Worm (Caenorhabditis elegans) whole organism, L1 larva: Measurements from ENCODE around the gene got-2.2.

ENCODE experiments used
- C16A3.4 ChIP-seq: fragments of 150-350 bp; optimal IDR thresholded peaks from 2 replicates; lab custom pipeline; 2014; ENCODE audit warnings: missing biosample characterization, missing genetic modification characterization
- Y116A8C.19 ChIP-seq: sonication (generic microtip); optimal IDR thresholded peaks from 2 replicates; lab custom pipeline; 2016; ENCODE audit warnings: missing compliant biosample characterization, missing genetic modification characterization, borderline replicate concordance
- aha-1 ChIP-seq: fragments of 150-350 bp; optimal IDR thresholded peaks from 2 replicates; lab custom pipeline; 2014; ENCODE audit warnings: missing biosample characterization, missing genetic modification characterization
- ama-1 ChIP-seq: fragments of 150-350 bp; optimal IDR thresholded peaks from 2 replicates; lab custom pipeline; 2014
- ceh-82 ChIP-seq, 3 experiments: fragments of 150-350 bp in 1 of 3; sonication (generic microtip) in 2 of 3; optimal IDR thresholded peaks; 2 replicates each; lab custom pipeline; 2014 to 2017; ENCODE audit warnings: missing biosample characterization in 3 of 3, missing genetic modification characterization in 3 of 3
- ceh-88 ChIP-seq: fragments of 200-800 bp; sonication (Bioruptor generic); IDR thresholded peaks from 2 replicates; pipeline ENCODE4 v1.3.6; 2022; ENCODE audit warnings: missing genetic modification characterization, missing compliant biosample characterization
- ces-1 ChIP-seq: fragments of 150-350 bp; optimal IDR thresholded peaks from 2 replicates; lab custom pipeline; 2014; ENCODE audit warnings: missing biosample characterization, missing genetic modification reagents, missing genetic modification characterization
- dpl-1 ChIP-seq, 3 experiments: fragments of 150-350 bp in 2 of 3; sonication (generic microtip) in 1 of 3; optimal IDR thresholded peaks; 2 replicates each; lab custom pipeline; 2014 to 2017; ENCODE audit warnings: missing biosample characterization in 3 of 3, missing genetic modification characterization in 3 of 3, missing genetic modification reagents in 3 of 3
- dsc-1 ChIP-seq: sonication (generic microtip); optimal IDR thresholded peaks from 2 replicates; lab custom pipeline; 2016; ENCODE audit warnings: mild to moderate bottlenecking, missing genetic modification characterization, missing compliant biosample characterization
- efl-1 ChIP-seq, 4 experiments: fragments of 150-350 bp; optimal IDR thresholded peaks in 3 of 4; peaks in 1 of 4; 1 replicate in 1 of 4; 2 replicates in 3 of 4; lab custom pipeline; 2014; ENCODE audit warnings: missing biosample characterization in 2 of 4, missing genetic modification characterization in 2 of 4, missing genetic modification reagents in 2 of 4
- elt-2 ChIP-seq: sonication (generic microtip); optimal IDR thresholded peaks from 2 replicates; lab custom pipeline; 2016; ENCODE audit warnings: missing genetic modification characterization, mild to moderate bottlenecking, inconsistent platforms, missing compliant biosample characterization, missing genetic modification reagents
- elt-3 ChIP-seq, 6 experiments: fragments of 150-350 bp in 1 of 6; sonication (generic microtip); optimal IDR thresholded peaks; 2 replicates each; lab custom pipeline; 2017 to 2018; ENCODE audit warnings: missing biosample characterization in 6 of 6, missing genetic modification characterization in 6 of 6, inconsistent platforms in 1 of 6
- fkh-8 ChIP-seq: sonication (generic microtip); optimal IDR thresholded peaks from 2 replicates; lab custom pipeline; 2016; ENCODE audit warnings: mild to moderate bottlenecking, missing genetic modification characterization, missing compliant biosample characterization
- fos-1 ChIP-seq: fragments of 150-350 bp; optimal IDR thresholded peaks from 2 replicates; lab custom pipeline; 2014; ENCODE audit warnings: missing biosample characterization, missing genetic modification characterization
- irx-1 ChIP-seq: sonication (generic microtip); optimal IDR thresholded peaks from 2 replicates; lab custom pipeline; 2016; ENCODE audit warnings: missing genetic modification characterization, missing compliant biosample characterization
- jun-1 ChIP-seq: fragments of 150-350 bp; optimal IDR thresholded peaks from 2 replicates; lab custom pipeline; 2014; ENCODE audit warnings: missing biosample characterization, missing genetic modification reagents, missing genetic modification characterization
- lin-15B ChIP-seq: fragments of 150-350 bp; sonication (generic microtip); optimal IDR thresholded peaks from 3 replicates; lab custom pipeline; 2014; ENCODE audit warnings: missing biosample characterization, missing genetic modification characterization
- lin-35 ChIP-seq, 2 experiments: fragments of 150-350 bp; optimal IDR thresholded peaks; 2 replicates each; lab custom pipeline; 2014; ENCODE audit warnings: missing biosample characterization in 2 of 2, missing genetic modification characterization in 2 of 2, missing genetic modification reagents in 2 of 2
- lir-3 ChIP-seq: sonication (generic microtip); optimal IDR thresholded peaks from 2 replicates; lab custom pipeline; 2016; ENCODE audit warnings: mild to moderate bottlenecking, missing genetic modification characterization, moderate library complexity, missing compliant biosample characterization; ENCODE audit not compliant: poor library complexity
- lsy-2 ChIP-seq, 2 experiments: fragments of 150-350 bp; optimal IDR thresholded peaks; 2 replicates each; lab custom pipeline; 2014; ENCODE audit warnings: missing biosample characterization in 2 of 2, missing genetic modification characterization in 2 of 2
- mab-9 ChIP-seq: fragments of 200-800 bp; sonication (Bioruptor generic); IDR thresholded peaks from 2 replicates; pipeline ENCODE4 v1.3.6; 2022; ENCODE audit warnings: missing genetic modification reagents, missing genetic modification characterization, missing compliant biosample characterization
- mdl-1 ChIP-seq, 2 experiments: fragments of 150-350 bp; optimal IDR thresholded peaks; 2 replicates each; lab custom pipeline; 2014 to 2017; ENCODE audit warnings: missing biosample characterization in 2 of 2, missing genetic modification characterization in 2 of 2, inconsistent platforms in 1 of 2
- mef-2 ChIP-seq: fragments of 150-350 bp; optimal IDR thresholded peaks from 2 replicates; lab custom pipeline; 2014; ENCODE audit warnings: missing biosample characterization, missing genetic modification characterization
- mep-1 ChIP-seq: fragments of 150-350 bp; optimal IDR thresholded peaks from 2 replicates; lab custom pipeline; 2014; ENCODE audit warnings: missing biosample characterization, missing genetic modification characterization
- nhr-19 ChIP-seq: fragments of 200-800 bp; sonication (Bioruptor generic); conservative IDR thresholded peaks from 2 replicates; pipeline ENCODE4 v1.3.6; 2022; ENCODE audit warnings: missing genetic modification characterization, missing compliant biosample characterization
- nhr-20 ChIP-seq: sonication (generic microtip); optimal IDR thresholded peaks from 2 replicates; lab custom pipeline; 2016; ENCODE audit warnings: mild to moderate bottlenecking, missing genetic modification characterization, missing compliant biosample characterization
- nhr-47 ChIP-seq: sonication (generic microtip); optimal IDR thresholded peaks from 2 replicates; lab custom pipeline; 2016; ENCODE audit warnings: mild to moderate bottlenecking, missing genetic modification characterization, moderate library complexity, missing compliant biosample characterization
- nhr-71 ChIP-seq: sonication (generic microtip); optimal IDR thresholded peaks from 2 replicates; lab custom pipeline; 2016; ENCODE audit warnings: mild to moderate bottlenecking, missing genetic modification characterization, moderate library complexity, missing compliant biosample characterization
- nhr-77 ChIP-seq: fragments of 150-350 bp; optimal IDR thresholded peaks from 2 replicates; lab custom pipeline; 2014; ENCODE audit warnings: missing biosample characterization, missing genetic modification characterization
- nhr-84 ChIP-seq: sonication (generic microtip); optimal IDR thresholded peaks from 2 replicates; lab custom pipeline; 2017; ENCODE audit warnings: missing biosample characterization, missing genetic modification characterization
- nhr-85 ChIP-seq: sonication (generic microtip); peaks from one replicate; lab custom pipeline; 2016; ENCODE audit warnings: missing genetic modification characterization, inconsistent platforms, missing compliant biosample characterization
- pag-3 ChIP-seq: sonication (generic microtip); optimal IDR thresholded peaks from 2 replicates; lab custom pipeline; 2017; ENCODE audit warnings: missing genetic modification characterization, mild to moderate bottlenecking, missing compliant biosample characterization, antibody characterized with exemption, borderline replicate concordance; ENCODE audit not compliant: insufficient read depth
- rnt-1 ChIP-seq: sonication (generic microtip); optimal IDR thresholded peaks from 2 replicates; lab custom pipeline; 2016; ENCODE audit warnings: mild to moderate bottlenecking, missing genetic modification characterization, moderate library complexity, missing compliant biosample characterization
- skn-1 ChIP-seq: fragments of 150-350 bp; optimal IDR thresholded peaks from 2 replicates; lab custom pipeline; 2014; ENCODE audit warnings: missing biosample characterization, missing genetic modification characterization
- snu-23 ChIP-seq: sonication (generic microtip); optimal IDR thresholded peaks from 2 replicates; lab custom pipeline; 2016; ENCODE audit warnings: missing genetic modification characterization, missing compliant biosample characterization
- sox-4 ChIP-seq: sonication (generic microtip); optimal IDR thresholded peaks from 2 replicates; lab custom pipeline; 2016; ENCODE audit warnings: missing genetic modification characterization, missing compliant biosample characterization
- sup-37 ChIP-seq: fragments of 200-800 bp; sonication (Bioruptor generic); optimal IDR thresholded peaks from 2 replicates; lab custom pipeline; 2018; ENCODE audit warnings: mild to moderate bottlenecking, missing genetic modification characterization, missing compliant biosample characterization
- swsn-7 ChIP-seq: sonication (generic microtip); optimal IDR thresholded peaks from 2 replicates; lab custom pipeline; 2016; ENCODE audit warnings: missing genetic modification characterization, missing compliant biosample characterization
- tbx-2 ChIP-seq: sonication (generic microtip); optimal IDR thresholded peaks from 2 replicates; lab custom pipeline; 2016; ENCODE audit warnings: missing genetic modification characterization, missing compliant biosample characterization
- tlp-1 ChIP-seq: fragments of 150-350 bp; optimal IDR thresholded peaks from 2 replicates; lab custom pipeline; 2014; ENCODE audit warnings: missing biosample characterization, missing genetic modification characterization
- unc-130 ChIP-seq: fragments of 150-350 bp; optimal IDR thresholded peaks from 2 replicates; lab custom pipeline; 2017; ENCODE audit warnings: missing biosample characterization, missing genetic modification characterization, inconsistent platforms
- unc-98 ChIP-seq: fragments of 200-800 bp; sonication (Bioruptor generic); IDR thresholded peaks from 2 replicates; pipeline ENCODE4 v1.3.6; 2022; ENCODE audit warnings: missing genetic modification characterization, missing compliant biosample characterization

The got-2.2 gene

ce11 chrX:6207687-6208088, 33.1 kb upstream of the got-2.2 start, which contains the start of gene T13C5.6 (continued):
- TF ChIP-seq mdl-1 (tag; optimal IDR thresholded peaks at IDR 0.05; lab: Kevin White, UChicago): peak in 1 of 2 experiments; percentile 87
- TF ChIP-seq, all 84 proteins: peak for 62

- TF ChIP-seq mef-2 (tag; lab: Kevin White, UChicago) (no peak), snu-23 (no peak), nhr-20 (tag; lab: Kevin White, UChicago) (no peak), dpl-1 (GFP tag; optimal IDR thresholded peaks at IDR 0.05; lab: Kevin White, UChicago) (no peak), fkh-8 (tag; lab: Kevin White, UChicago) (no peak)
These were observed 32.3 kb upstream of the got-2.2 start, which contains the start of gene C14F11.7 for ce11 chrX:6208463-6208862. TSS of gene C14F11.7 (minus strand) at chrX:6208563.

- TF ChIP-seq mep-1 (tag; lab: Kevin White, UChicago) (no peak), efl-1 (optimal IDR thresholded peaks at IDR 0.05; lab: Kevin White, UChicago) (no peak), efl-1 (GFP tag; optimal IDR thresholded peaks at IDR 0.05 in 1 of 2; lab: Kevin White, UChicago) (peak in 1 of 2 experiments; percentile 45)
- TF ChIP-seq, all 84 proteins: peak for 1
These were observed 29.4 kb upstream of the got-2.2 start for ce11 chrX:6211322-6211820.

ce11 chrX:6216551-6216950, 24.2 kb upstream of the got-2.2 start, which contains the start of gene lrch-1:
TSS of gene lrch-1 (minus strand) at chrX:6216651.
- no peak for TF ChIP-seq lin-15B (tag; lab: Kevin White, UChicago)
- no peak for TF ChIP-seq pag-3
- no peak for TF ChIP-seq ceh-82 (tag; optimal IDR thresholded peaks at IDR 0.05; lab: Kevin White, UChicago)
- no peak for TF ChIP-seq ama-1 (lab: Kevin White, UChicago)
- TF ChIP-seq efl-1 (optimal IDR thresholded peaks at IDR 0.05; lab: Kevin White, UChicago): no peak
- no peak for TF ChIP-seq efl-1 (GFP tag; optimal IDR thresholded peaks at IDR 0.05 in 1 of 2; lab: Kevin White, UChicago)
- TF ChIP-seq sox-4 (tag; lab: Kevin White, UChicago): no peak
- TF ChIP-seq tlp-1 (tag; lab: Kevin White, UChicago): no peak
- TF ChIP-seq aha-1 (tag; lab: Kevin White, UChicago): no peak

- TF ChIP-seq lir-3 (tag; lab: Kevin White, UChicago) (peak; percentile 23), ces-1 (GFP tag; lab: Kevin White, UChicago) (no peak), ceh-88 (GFP tag; lab: Robert Waterston, UW) (peak; percentile 42; the same call in 1 of the 2 replicates), unc-98 (GFP tag; lab: Robert Waterston, UW) (peak; percentile 5; the same call in 1 of the 2 replicates), dsc-1 (tag; lab: Kevin White, UChicago) (peak; percentile 72), lsy-2 (tag; optimal IDR thresholded peaks at IDR 0.05; lab: Kevin White, UChicago) (peak in 1 of 2 experiments; percentile 48), tbx-2 (peak; percentile 55), elt-2 (tag; lab: Kevin White, UChicago) (no peak), skn-1 (peak; percentile 23), nhr-20 (tag; lab: Kevin White, UChicago) (peak; percentile 65), fkh-8 (tag; lab: Kevin White, UChicago) (peak; percentile 46), mdl-1 (tag; optimal IDR thresholded peaks at IDR 0.05; lab: Kevin White, UChicago) (peak in 1 of 2 experiments; percentile 52), nhr-77 (tag; lab: Kevin White, UChicago) (peak; percentile 14), efl-1 (optimal IDR thresholded peaks at IDR 0.05; lab: Kevin White, UChicago) (peak in 1 of 2 experiments; percentile 14), efl-1 (GFP tag; optimal IDR thresholded peaks at IDR 0.05 in 1 of 2; lab: Kevin White, UChicago) (peak in 1 of 2 experiments; percentile 91), rnt-1 (tag; lab: Kevin White, UChicago) (peak; percentile 77), jun-1 (peak; percentile 23), nhr-47 (peak; percentile 75), C16A3.4 (tag; lab: Kevin White, UChicago) (peak; percentile 69), mep-1 (tag; lab: Kevin White, UChicago) (peak; percentile 56), nhr-19 (GFP tag; lab: Robert Waterston, UW) (peak; percentile 72), lin-35 (GFP tag; optimal IDR thresholded peaks at IDR 0.05; lab: Kevin White, UChicago) (peak; percentile 9 to 68), irx-1 (tag; lab: Kevin White, UChicago) (peak; percentile 52), fos-1 (peak; percentile 27), swsn-7 (peak; percentile 50), Y116A8C.19 (tag; lab: Kevin White, UChicago) (no peak), nhr-84 (tag; lab: Kevin White, UChicago) (no peak), unc-130 (tag; lab: Kevin White, UChicago) (no peak), nhr-71 (peak; percentile 72), nhr-85 (tag; lab: Kevin White, UChicago) (peak; percentile 74), elt-3 (tag; optimal IDR thresholded peaks at IDR 0.05; lab: Kevin White, UChicago) (peak in 1 of 6 experiments; percentile 58), sup-37 (no peak), mab-9 (GFP tag; lab: Robert Waterston, UW) (no peak)
These were observed 20.9 kb upstream of the got-2.2 start for ce11 chrX:6219892-6220291.
